Worm (Caenorhabditis elegans) whole organism, L4 larva: ENCODE data around the gene sri-74.
"Not testable (repeated sequence)": the region's sequence is repeated elsewhere in the genome, so short reads cannot be mapped to it uniquely, and the experiment has no call there.

ENCODE experiments used
- F44E2.7 ChIP-seq: fragments of 200-800 bp; sonication (Bioruptor generic); IDR thresholded peaks from 2 replicates; pipeline ENCODE4 v2.1.2; 2022; ENCODE audit warnings: missing genetic modification characterization, missing compliant biosample characterization
- T20F7.1 ChIP-seq: fragments of 200-800 bp; sonication (Bioruptor generic); optimal IDR thresholded peaks from 2 replicates; lab custom pipeline; 2018; ENCODE audit warnings: mild to moderate bottlenecking, missing genetic modification characterization, missing compliant biosample characterization
- Y105C5A.15 ChIP-seq: fragments of 200-800 bp; sonication (Bioruptor generic); IDR thresholded peaks from 2 replicates; pipeline ENCODE4 v1.3.6; 2022; ENCODE audit warnings: missing genetic modification characterization, missing compliant biosample characterization
- Y75B8A.6 ChIP-seq: fragments of 200-800 bp; sonication (Bioruptor generic); IDR thresholded peaks from 2 replicates; pipeline ENCODE4 v1.3.6; 2022; ENCODE audit warnings: missing genetic modification reagents, missing genetic modification characterization, missing compliant biosample characterization
- aha-1 ChIP-seq: fragments of 150-350 bp; peaks from one replicate; lab custom pipeline; 2014; ENCODE audit warnings: missing biosample characterization, missing genetic modification characterization
- ama-1 ChIP-seq: fragments of 150-350 bp; optimal IDR thresholded peaks from 2 replicates; lab custom pipeline; 2014; ENCODE audit warnings: inconsistent platforms, mixed read lengths
- ctbp-1 ChIP-seq: fragments of 200-800 bp; sonication (Bioruptor generic); IDR thresholded peaks from 2 replicates; pipeline ENCODE4 v1.3.6; 2022; ENCODE audit warnings: missing genetic modification reagents, missing genetic modification characterization, missing compliant biosample characterization
- daf-16 ChIP-seq, 3 experiments: sonication (generic microtip); optimal IDR thresholded peaks; 2 replicates each; lab custom pipeline; 2016 to 2017; ENCODE audit warnings: missing genetic modification characterization in 3 of 3, missing genetic modification reagents in 3 of 3, mild to moderate bottlenecking in 2 of 3, missing compliant biosample characterization in 2 of 3, missing biosample characterization in 1 of 3, moderate library complexity in 1 of 3
- dmd-6 ChIP-seq: fragments of 200-800 bp; sonication (Bioruptor generic); IDR thresholded peaks from 2 replicates; pipeline ENCODE4 v1.3.6; 2022; ENCODE audit warnings: missing genetic modification reagents, missing genetic modification characterization, missing compliant biosample characterization
- duxl-1 ChIP-seq: sonication (generic microtip); optimal IDR thresholded peaks from 2 replicates; lab custom pipeline; 2016; ENCODE audit warnings: mild to moderate bottlenecking, missing genetic modification characterization, moderate library complexity, missing compliant biosample characterization; ENCODE audit not compliant: poor library complexity
- gei-8 ChIP-seq: fragments of 200-800 bp; sonication (Bioruptor generic); optimal IDR thresholded peaks from 2 replicates; lab custom pipeline; 2018; ENCODE audit warnings: mild to moderate bottlenecking, missing genetic modification characterization, missing compliant biosample characterization
- hlh-11 ChIP-seq: fragments of 200-800 bp; sonication (Bioruptor generic); optimal IDR thresholded peaks from 2 replicates; lab custom pipeline; 2018; ENCODE audit warnings: mild to moderate bottlenecking, missing genetic modification characterization, missing compliant biosample characterization
- hlh-30 ChIP-seq: sonication (generic microtip); optimal IDR thresholded peaks from 2 replicates; lab custom pipeline; 2017; ENCODE audit warnings: antibody characterized with exemption, mild to moderate bottlenecking, missing genetic modification characterization, missing compliant biosample characterization; ENCODE audit not compliant: insufficient read depth
- lin-1 ChIP-seq: fragments of 200-800 bp; sonication (Bioruptor generic); IDR thresholded peaks from 2 replicates; pipeline ENCODE4 v1.3.6; 2022; ENCODE audit warnings: missing genetic modification reagents, missing genetic modification characterization, missing compliant biosample characterization
- lin-39 ChIP-seq: fragments of 150-350 bp; optimal IDR thresholded peaks from 2 replicates; lab custom pipeline; 2014; ENCODE audit warnings: missing biosample characterization, missing genetic modification reagents, missing genetic modification characterization
- lsy-2 ChIP-seq, 2 experiments: fragments of 150-350 bp in 1 of 2; sonication (generic microtip) in 1 of 2; optimal IDR thresholded peaks; 2 replicates each; lab custom pipeline; 2014 to 2017; ENCODE audit warnings: missing biosample characterization in 2 of 2, missing genetic modification characterization in 2 of 2
- mxl-3 ChIP-seq: fragments of 200-800 bp; sonication (Bioruptor generic); optimal IDR thresholded peaks from 2 replicates; lab custom pipeline; 2018; ENCODE audit warnings: mild to moderate bottlenecking, missing genetic modification characterization, missing compliant biosample characterization
- nhr-102 ChIP-seq: sonication (generic microtip); optimal IDR thresholded peaks from 2 replicates; lab custom pipeline; 2016; ENCODE audit warnings: mild to moderate bottlenecking, missing genetic modification characterization, moderate library complexity, missing compliant biosample characterization
- nhr-237 ChIP-seq: sonication (generic microtip); optimal IDR thresholded peaks from 2 replicates; lab custom pipeline; 2017; ENCODE audit warnings: missing biosample characterization, missing genetic modification characterization
- nhr-28 ChIP-seq: fragments of 150-350 bp; optimal IDR thresholded peaks from 2 replicates; lab custom pipeline; 2014; ENCODE audit warnings: missing biosample characterization, missing genetic modification characterization
- nhr-41 ChIP-seq: fragments of 200-800 bp; sonication (Bioruptor generic); IDR thresholded peaks from 2 replicates; pipeline ENCODE4 v1.3.6; 2022; ENCODE audit warnings: missing genetic modification reagents, missing genetic modification characterization, missing compliant biosample characterization
- nhr-42 ChIP-seq: fragments of 200-800 bp; sonication (Bioruptor generic); IDR thresholded peaks from 2 replicates; pipeline ENCODE4 v1.3.6; 2022; ENCODE audit warnings: missing genetic modification characterization, missing compliant biosample characterization
- nhr-6 ChIP-seq: fragments of 150-350 bp; optimal IDR thresholded peaks from 2 replicates; lab custom pipeline; 2014; ENCODE audit warnings: missing biosample characterization, missing genetic modification characterization
- nhr-77 ChIP-seq: fragments of 150-350 bp; optimal IDR thresholded peaks from 2 replicates; lab custom pipeline; 2014; ENCODE audit warnings: missing biosample characterization, missing genetic modification characterization
- pqm-1 ChIP-seq: sonication (generic microtip); optimal IDR thresholded peaks from 2 replicates; lab custom pipeline; 2017; ENCODE audit warnings: missing biosample characterization, missing genetic modification characterization
- saeg-2 ChIP-seq: fragments of 200-800 bp; sonication (Bioruptor generic); IDR thresholded peaks from 2 replicates; pipeline ENCODE4 v1.3.6; 2022; ENCODE audit warnings: missing genetic modification reagents, missing genetic modification characterization, missing compliant biosample characterization
- skn-1 ChIP-seq: fragments of 150-350 bp; optimal IDR thresholded peaks from 2 replicates; lab custom pipeline; 2014; ENCODE audit warnings: missing biosample characterization, missing genetic modification characterization
- tag-97 ChIP-seq: fragments of 200-800 bp; sonication (Bioruptor generic); IDR thresholded peaks from 2 replicates; pipeline ENCODE4 v1.3.6; 2022; ENCODE audit warnings: missing genetic modification characterization, missing compliant biosample characterization
- unc-130 ChIP-seq: sonication (generic microtip); optimal IDR thresholded peaks from 2 replicates; lab custom pipeline; 2016; ENCODE audit warnings: missing genetic modification reagents, missing genetic modification characterization, missing compliant biosample characterization
- unc-62 ChIP-seq, 3 experiments: fragments of 150-350 bp in 1 of 3; sonication (generic microtip); optimal IDR thresholded peaks in 2 of 3; peaks in 1 of 3; 1 replicate in 1 of 3; 2 replicates in 2 of 3; lab custom pipeline; 2014 to 2017; ENCODE audit warnings: missing biosample characterization in 3 of 3, missing genetic modification characterization in 3 of 3, missing genetic modification reagents in 3 of 3, missing genotype in 1 of 3
- ztf-7 ChIP-seq: fragments of 150-350 bp; optimal IDR thresholded peaks from 2 replicates; lab custom pipeline; 2014; ENCODE audit warnings: missing biosample characterization, missing genetic modification characterization

The sri-74 gene

ce11 chrII:2610202-2610912 is 27.4 kb upstream of the sri-74 start, which contains the start of gene sri-38 (continued):
- no peak for TF ChIP-seq lin-39 (tag; lab: Kevin White, UChicago)
- TF ChIP-seq nhr-41 (GFP tag; lab: Robert Waterston, UW) = no peak
- peak; percentile 49; the same call in 1 of the 2 replicates for TF ChIP-seq lin-1 (GFP tag; lab: Robert Waterston, UW)
- no peak for TF ChIP-seq unc-130 (GFP tag; lab: Kevin White, UChicago)
- TF ChIP-seq F44E2.7 (GFP tag; lab: Robert Waterston, UW) = no peak
- TF ChIP-seq Y75B8A.6 (GFP tag; lab: Robert Waterston, UW) = no peak
- TF ChIP-seq, all 104 proteins: peak for 10

ce11 chrII:2605319-2605718 is 22.4 kb upstream of the sri-74 start, which contains the start of gene sri-77:
sri-77 (minus strand) TSS chrII:2605419.
- TF ChIP-seq tag-97 (GFP tag; lab: Robert Waterston, UW) (no peak), duxl-1 (no peak), Y105C5A.15 (no peak)
- TF ChIP-seq, all 104 proteins: peak for 0

ce11 chrII:2600931-2601330 is 18.0 kb upstream of the sri-74 start:
- TF ChIP-seq aha-1 (tag; lab: Kevin White, UChicago) (peak; percentile 91), ztf-7 (tag; lab: Kevin White, UChicago) (no peak)

- TF ChIP-seq nhr-237 (tag; lab: Kevin White, UChicago); nhr-41 (GFP tag; lab: Robert Waterston, UW); ctbp-1 (GFP tag; lab: Robert Waterston, UW): not testable (repeated sequence)
- TF ChIP-seq, all 104 proteins: peak for 0; not testable (repeated sequence) for 104
These were observed 17.2 kb upstream of the sri-74 start, which contains the start of gene F33H12.1 for ce11 chrII:2600176-2600575. F33H12.1 (plus strand) TSS chrII:2600476.

- TF ChIP-seq nhr-42 (0 out of 2 replicates have a peak, but pooled peaks have one; percentile 10), nhr-6 (peak; percentile 29), unc-62 (GFP tag; optimal IDR thresholded peaks at IDR 0.05 in 1 of 2; lab: Kevin White, UChicago) (peak in 1 of 2 experiments; percentile 28), unc-62 (tag; optimal IDR thresholded peaks at IDR 0.05; lab: Kevin White, UChicago) (no peak), daf-16 (GFP tag; optimal IDR thresholded peaks at IDR 0.05; lab: Kevin White, UChicago) (no peak), daf-16 (tag; optimal IDR thresholded peaks at IDR 0.05; lab: Kevin White, UChicago) (peak; percentile 13), hlh-30 (tag; lab: Kevin White, UChicago) (peak; percentile 13), lin-39 (tag; lab: Kevin White, UChicago) (no peak), nhr-28 (peak; percentile 81), lsy-2 (tag; optimal IDR thresholded peaks at IDR 0.05; lab: Kevin White, UChicago) (peak in 1 of 2 experiments; percentile 75), T20F7.1 (GFP tag; lab: Kevin White, UChicago) (no peak), hlh-11 (tag; lab: Kevin White, UChicago) (peak; percentile 57), dmd-6 (GFP tag; lab: Robert Waterston, UW) (peak; percentile 52), gei-8 (GFP tag; lab: Kevin White, UChicago) (no peak), nhr-77 (tag; lab: Kevin White, UChicago) (peak; percentile 38), skn-1 (tag; lab: Kevin White, UChicago) (no peak), nhr-102 (peak; percentile 73), mxl-3 (GFP tag; lab: Kevin White, UChicago) (peak; percentile 42), pqm-1 (tag; lab: Kevin White, UChicago) (peak; percentile 87), lin-1 (GFP tag; lab: Robert Waterston, UW) (0 out of 2 replicates have a peak, but pooled peaks have one; percentile 9), ama-1 (lab: Kevin White, UChicago) (no peak), saeg-2 (GFP tag; lab: Robert Waterston, UW) (no peak)
These were observed 4.1 kb upstream of the sri-74 start, which contains the start of the genes F33H12.7 and sri-39 for ce11 chrII:2586861-2587554. F33H12.7 (minus strand) TSS chrII:2586911. sri-39 (plus strand) TSS chrII:2587504.
